Worm (Caenorhabditis elegans) whole organism, young adult: Measurements from ENCODE around the gene C49C8.1.

ENCODE experiments used
- B0019.2 ChIP-seq: fragments of 200-800 bp; sonication (Bioruptor generic); conservative IDR thresholded peaks from 2 replicates; pipeline ENCODE4 v1.3.6; 2022; ENCODE audit warnings: missing genetic modification reagents, missing genetic modification characterization, missing compliant biosample characterization
- C06A6.2 ChIP-seq: fragments of 200-800 bp; sonication (Bioruptor generic); conservative IDR thresholded peaks from 2 replicates; pipeline ENCODE4 v1.3.6; 2022; ENCODE audit warnings: missing genetic modification characterization, missing compliant biosample characterization
- F10E7.11 ChIP-seq: sonication (generic microtip); optimal IDR thresholded peaks from 2 replicates; lab custom pipeline; 2017; ENCODE audit warnings: mild to moderate bottlenecking, missing genetic modification characterization, moderate library complexity, missing compliant biosample characterization
- F33H1.4 ChIP-seq: fragments of 200-800 bp; sonication (Bioruptor generic); IDR thresholded peaks from 2 replicates; pipeline ENCODE4 v1.3.6; 2022; ENCODE audit warnings: missing genetic modification reagents, missing genetic modification characterization, missing compliant biosample characterization
- K11D2.4 ChIP-seq: fragments of 200-800 bp; sonication (Bioruptor generic); IDR thresholded peaks from 2 replicates; pipeline ENCODE4 v1.3.6; 2022; ENCODE audit warnings: missing genetic modification reagents, missing genetic modification characterization, missing compliant biosample characterization
- Y53F4B.3 ChIP-seq: fragments of 200-800 bp; sonication (Bioruptor generic); IDR thresholded peaks from 2 replicates; pipeline ENCODE4 v1.3.6; 2022; ENCODE audit warnings: missing genetic modification reagents, missing genetic modification characterization, missing compliant biosample characterization
- Y53G8AR.9 ChIP-seq: fragments of 200-800 bp; sonication (Bioruptor generic); conservative IDR thresholded peaks from 2 replicates; pipeline ENCODE4 v1.3.6; 2022; ENCODE audit warnings: missing genetic modification reagents, missing genetic modification characterization, missing compliant biosample characterization
- Y95B8A.8 ChIP-seq: fragments of 200-800 bp; sonication (Bioruptor generic); IDR thresholded peaks from 2 replicates; pipeline ENCODE4 v1.3.6; 2022; ENCODE audit warnings: missing genetic modification reagents, missing genetic modification characterization, missing compliant biosample characterization
- ama-1 ChIP-seq, 3 experiments: fragments of 150-350 bp in 1 of 3; sonication (generic microtip) in 2 of 3; optimal IDR thresholded peaks; 2 replicates each; lab custom pipeline; 2014 to 2018; ENCODE audit warnings: missing biosample characterization in 2 of 3, missing genetic modification characterization in 2 of 3, missing genetic modification reagents in 2 of 3
- athp-1 ChIP-seq: sonication (generic microtip); optimal IDR thresholded peaks from 2 replicates; lab custom pipeline; 2017; ENCODE audit warnings: mild to moderate bottlenecking, missing genetic modification characterization, missing compliant biosample characterization
- attf-5 ChIP-seq: fragments of 200-800 bp; sonication (Bioruptor generic); optimal IDR thresholded peaks from 2 replicates; lab custom pipeline; 2018; ENCODE audit warnings: mild to moderate bottlenecking, missing genetic modification characterization, missing compliant biosample characterization
- ceh-79 ChIP-seq: sonication (generic microtip); optimal IDR thresholded peaks from 2 replicates; lab custom pipeline; 2017; ENCODE audit warnings: mild to moderate bottlenecking, missing genetic modification characterization, missing compliant biosample characterization
- dpl-1 ChIP-seq: fragments of 150-350 bp; optimal IDR thresholded peaks from 2 replicates; lab custom pipeline; 2014; ENCODE audit warnings: missing biosample characterization, missing genetic modification reagents, missing genetic modification characterization
- efl-1 ChIP-seq: fragments of 150-350 bp; optimal IDR thresholded peaks from 2 replicates; lab custom pipeline; 2014; ENCODE audit warnings: missing biosample characterization, missing genetic modification reagents, missing genetic modification characterization
- egl-18 ChIP-seq: fragments of 200-800 bp; sonication (Bioruptor generic); IDR thresholded peaks from 2 replicates; pipeline ENCODE4 v1.3.6; 2022; ENCODE audit warnings: missing genetic modification reagents, missing genetic modification characterization, missing compliant biosample characterization
- hlh-26 ChIP-seq: fragments of 200-800 bp; sonication (Bioruptor generic); conservative IDR thresholded peaks from 2 replicates; pipeline ENCODE4 v1.3.6; 2022; ENCODE audit warnings: missing genetic modification reagents, missing genetic modification characterization, missing compliant biosample characterization
- hrde-1 ChIP-seq: sonication (generic microtip); optimal IDR thresholded peaks from 2 replicates; lab custom pipeline; 2016; ENCODE audit warnings: missing genetic modification characterization, mild to moderate bottlenecking, missing compliant biosample characterization, moderate library complexity, missing genotype, missing genetic modification reagents, borderline replicate concordance
- lin-40 ChIP-seq: sonication (generic microtip); optimal IDR thresholded peaks from 2 replicates; lab custom pipeline; 2016; ENCODE audit warnings: missing genetic modification characterization, mild to moderate bottlenecking, missing compliant biosample characterization, missing genotype, missing genetic modification reagents
- lir-1 ChIP-seq: fragments of 200-800 bp; sonication (Bioruptor generic); conservative IDR thresholded peaks from 2 replicates; pipeline ENCODE4 v1.3.6; 2022; ENCODE audit warnings: missing genetic modification reagents, missing genetic modification characterization, missing compliant biosample characterization
- lsy-27 ChIP-seq: sonication (generic microtip); optimal IDR thresholded peaks from 2 replicates; lab custom pipeline; 2017; ENCODE audit warnings: missing genetic modification characterization, mild to moderate bottlenecking, missing compliant biosample characterization, antibody characterized with exemption, missing genotype, borderline replicate concordance; ENCODE audit not compliant: insufficient read depth
- mel-28 ChIP-seq: sonication (generic microtip); optimal IDR thresholded peaks from 2 replicates; lab custom pipeline; 2016; ENCODE audit warnings: borderline replicate concordance, mild to moderate bottlenecking, missing genetic modification characterization, missing compliant biosample characterization
- nfya-1 ChIP-seq: sonication (generic microtip); optimal IDR thresholded peaks from 2 replicates; lab custom pipeline; 2017; ENCODE audit warnings: antibody characterized with exemption, missing compliant biosample characterization, missing genetic modification characterization, borderline replicate concordance; ENCODE audit not compliant: insufficient read depth
- nhr-120 ChIP-seq: fragments of 200-800 bp; sonication (Bioruptor generic); IDR thresholded peaks from 2 replicates; pipeline ENCODE4 v1.3.6; 2022; ENCODE audit warnings: missing genetic modification characterization, missing compliant biosample characterization
- nhr-80 ChIP-seq: sonication (generic microtip); optimal IDR thresholded peaks from 2 replicates; lab custom pipeline; 2016; ENCODE audit warnings: missing genetic modification characterization, missing compliant biosample characterization
- pbrm-1 ChIP-seq: fragments of 200-800 bp; sonication (Bioruptor generic); IDR thresholded peaks from 2 replicates; pipeline ENCODE4 v1.3.6; 2022; ENCODE audit warnings: missing genetic modification reagents, missing genetic modification characterization, missing compliant biosample characterization
- rec-8 ChIP-seq, 2 experiments: sonication (generic microtip); optimal IDR thresholded peaks; 2 replicates each; lab custom pipeline; 2016; ENCODE audit warnings: mild to moderate bottlenecking in 2 of 2, missing genetic modification characterization in 2 of 2, missing genetic modification reagents in 2 of 2, missing genotype in 2 of 2, missing biosample characterization in 1 of 2, missing compliant biosample characterization in 1 of 2, moderate library complexity in 1 of 2
- rpc-1 ChIP-seq, 2 experiments: fragments of 150-350 bp in 1 of 2; sonication (generic microtip) in 1 of 2; optimal IDR thresholded peaks; 2 replicates each; lab custom pipeline; 2014 to 2018; ENCODE audit warnings: missing biosample characterization in 1 of 2, missing genetic modification characterization in 1 of 2, missing genetic modification reagents in 1 of 2, missing genotype in 1 of 2
- sdz-38 ChIP-seq: sonication (generic microtip); optimal IDR thresholded peaks from 2 replicates; lab custom pipeline; 2016; ENCODE audit warnings: missing genotype, missing genetic modification characterization, missing compliant biosample characterization
- snpc-4 ChIP-seq, 5 experiments: fragments of 150-350 bp in 1 of 5; sonication (generic microtip) in 4 of 5; optimal IDR thresholded peaks; 2 replicates each; lab custom pipeline; 2014 to 2018; ENCODE audit warnings: missing genetic modification characterization in 5 of 5, missing biosample characterization in 3 of 5, antibody characterized with exemption in 2 of 5, mild to moderate bottlenecking in 2 of 5, missing compliant biosample characterization in 2 of 5, missing genotype in 2 of 5, moderate library complexity in 2 of 5, missing genetic modification reagents in 1 of 5
- tbx-9 ChIP-seq: sonication (generic microtip); optimal IDR thresholded peaks from 2 replicates; lab custom pipeline; 2016; ENCODE audit warnings: borderline replicate concordance, missing genetic modification characterization, inconsistent platforms, missing compliant biosample characterization
- unc-130 ChIP-seq: sonication (generic microtip); optimal IDR thresholded peaks from 2 replicates; lab custom pipeline; 2016; ENCODE audit warnings: missing genetic modification reagents, missing genetic modification characterization, missing compliant biosample characterization
- unc-62 ChIP-seq: fragments of 150-350 bp; optimal IDR thresholded peaks from 2 replicates; lab custom pipeline; 2014; ENCODE audit warnings: missing biosample characterization, missing genetic modification reagents, missing genetic modification characterization
- zfh-2 ChIP-seq: fragments of 200-800 bp; sonication (Bioruptor generic); conservative IDR thresholded peaks from 2 replicates; pipeline ENCODE4 v1.3.6; 2022; ENCODE audit warnings: missing genetic modification reagents, missing genetic modification characterization, missing compliant biosample characterization
- zim-3 ChIP-seq: sonication (generic microtip); optimal IDR thresholded peaks from 2 replicates; lab custom pipeline; 2017; ENCODE audit warnings: mild to moderate bottlenecking, missing genetic modification characterization, moderate library complexity, missing compliant biosample characterization
- ztf-25 ChIP-seq: fragments of 200-800 bp; sonication (Bioruptor generic); IDR thresholded peaks from 2 replicates; pipeline ENCODE4 v1.3.6; 2022; ENCODE audit warnings: missing genetic modification reagents, missing genetic modification characterization, missing compliant biosample characterization
- ztf-26 ChIP-seq: sonication (generic microtip); optimal IDR thresholded peaks from 2 replicates; lab custom pipeline; 2017; ENCODE audit warnings: missing genetic modification characterization, missing compliant biosample characterization
- ztf-6 ChIP-seq: fragments of 200-800 bp; sonication (Bioruptor generic); IDR thresholded peaks from 2 replicates; pipeline ENCODE4 v1.3.6; 2022; ENCODE audit warnings: missing genetic modification reagents, missing genetic modification characterization, missing compliant biosample characterization

C49C8.1 gene

DNA sequence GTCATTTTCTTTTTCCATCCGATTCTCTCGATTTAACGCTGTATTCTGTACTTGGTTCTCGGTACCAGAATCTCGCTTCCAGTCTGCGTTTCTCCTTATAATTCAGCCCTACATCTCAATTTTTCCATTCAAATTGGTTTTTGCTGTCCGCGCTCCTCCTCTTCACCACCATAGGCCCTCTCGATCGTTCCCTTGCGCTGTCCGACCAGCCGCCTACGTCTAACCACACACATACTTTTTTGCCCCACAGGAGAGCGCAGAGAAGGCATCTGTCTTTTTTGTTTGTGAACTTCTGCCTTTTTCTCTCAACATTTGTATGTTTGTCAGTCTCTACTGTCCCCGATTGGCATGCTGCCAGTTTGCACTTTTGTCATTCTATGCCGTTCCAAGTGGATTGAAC is 27.1 kb upstream of the C49C8.1 start, which contains the start of gene F42A9.11 (continued):
- TF ChIP-seq ztf-6 (GFP tag; lab: Robert Waterston, UW) (no peak), K11D2.4 (peak; percentile 31; the same call in 1 of the 2 replicates), B0019.2 (GFP tag; lab: Robert Waterston, UW) (no peak), sdz-38 (no peak), nfya-1 (tag; lab: Kevin White, UChicago) (no peak), mel-28 (tag; lab: Kevin White, UChicago) (no peak), zfh-2 (GFP tag; lab: Robert Waterston, UW) (peak; percentile 89), F10E7.11 (tag; lab: Kevin White, UChicago) (no peak), tbx-9 (tag; lab: Kevin White, UChicago) (no peak), attf-5 (peak; percentile 47), zim-3 (tag; lab: Kevin White, UChicago) (peak; percentile 12), ztf-26 (tag; lab: Kevin White, UChicago) (no peak), athp-1 (tag; lab: Kevin White, UChicago) (no peak), lin-40 (tag; lab: Kevin White, UChicago) (peak; percentile 12), egl-18 (GFP tag; lab: Robert Waterston, UW) (no peak), rec-8 (tag; optimal IDR thresholded peaks at IDR 0.05; lab: Kevin White, UChicago) (no peak), lir-1 (GFP tag; lab: Robert Waterston, UW) (no peak), pbrm-1 (no peak), rpc-1 (optimal IDR thresholded peaks at IDR 0.05; lab: Kevin White, UChicago) (no peak), rpc-1 (tag; optimal IDR thresholded peaks at IDR 0.05; lab: Kevin White, UChicago) (no peak), lsy-27 (tag; lab: Kevin White, UChicago) (no peak), ztf-25 (GFP tag; lab: Robert Waterston, UW) (0 out of 2 replicates have a peak, but pooled peaks have one; percentile 17), ama-1 (optimal IDR thresholded peaks at IDR 0.05; lab: Kevin White, UChicago) (no peak), ama-1 (GFP tag; optimal IDR thresholded peaks at IDR 0.05; lab: Kevin White, UChicago) (no peak), dpl-1 (no peak), nhr-80 (tag; lab: Kevin White, UChicago) (peak; percentile 30), unc-130 (no peak), F33H1.4 (no peak), hlh-26 (GFP tag; lab: Robert Waterston, UW) (no peak), hrde-1 (no peak), C06A6.2 (GFP tag; lab: Robert Waterston, UW) (no peak), ceh-79 (tag; lab: Kevin White, UChicago) (no peak), snpc-4 (GFP tag; optimal IDR thresholded peaks at IDR 0.05; lab: Kevin White, UChicago) (no peak), snpc-4 (tag; optimal IDR thresholded peaks at IDR 0.05; lab: Kevin White, UChicago) (peak in 3 of 4 experiments; percentile 9 to 29 (median 11)), Y53F4B.3 (no peak), unc-62 (GFP tag; lab: Kevin White, UChicago) (no peak), efl-1 (no peak), Y95B8A.8 (GFP tag; lab: Robert Waterston, UW) (no peak)
- TF ChIP-seq, all 124 proteins: peak for 15

DNA sequence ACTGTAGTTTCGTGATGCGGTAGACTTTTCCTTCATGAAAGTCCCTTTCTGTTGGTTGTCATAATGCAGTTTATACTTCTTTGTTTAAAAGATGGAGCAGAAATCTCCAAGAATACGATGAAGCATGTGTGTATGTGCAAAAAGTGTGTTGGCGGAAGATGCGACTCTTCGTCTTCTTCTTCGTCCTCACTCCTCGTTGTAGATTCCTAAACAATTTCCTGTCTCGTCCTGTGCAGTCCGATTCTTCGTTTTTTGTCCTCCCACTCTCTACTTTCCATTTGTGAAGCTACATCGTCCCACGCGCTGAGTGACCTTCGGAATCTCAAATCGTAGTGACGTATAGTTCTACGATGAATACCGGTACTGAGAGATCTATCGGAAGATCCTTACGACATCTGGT is 26.1 kb upstream of the C49C8.1 start:
- TF ChIP-seq Y53G8AR.9: 0 out of 2 replicates have a peak, but pooled peaks have one; percentile 25
- TF ChIP-seq nhr-120 (GFP tag; lab: Robert Waterston, UW): no peak
